Worm (Caenorhabditis elegans): ENCODE data around the gene W08G11.1.

- TF ChIP-seq nhr-76 (tag; optimal IDR thresholded peaks at IDR 0.05) (no peak), zag-1 (tag; optimal IDR thresholded peaks at IDR 0.05) (no peak), snpc-4 (tag; optimal IDR thresholded peaks at IDR 0.05) (no peak), nhr-12 (tag; optimal IDR thresholded peaks at IDR 0.05) (no peak), lin-39 (tag; optimal IDR thresholded peaks at IDR 0.05) (no peak), ceh-82 (tag; optimal IDR thresholded peaks at IDR 0.05) (no peak), nhr-11 (tag; optimal IDR thresholded peaks at IDR 0.05) (no peak), fos-1 (tag; optimal IDR thresholded peaks at IDR 0.05) (no peak), mdl-1 (tag; optimal IDR thresholded peaks at IDR 0.05) (no peak), unc-62 (GFP tag; optimal IDR thresholded peaks at IDR 0.05) (no peak)
Measured at ce11 chrV:16367575-16367974, 20.7 kb downstream of the W08G11.1 start, which contains the start of gene W08G11.3.
